Worm (Caenorhabditis elegans): Measurements from ENCODE around the gene unc-51.

- TF ChIP-seq unc-62 (GFP tag; optimal IDR thresholded peaks at IDR 0.05) (no peak), hsf-1 (GFP tag; IDR thresholded peaks at IDR 0.05) (no peak), B0019.2 (GFP tag; conservative IDR thresholded peaks at IDR 0.05) (no peak), dpff-1 (tag; optimal IDR thresholded peaks at IDR 0.05) (no peak), nhr-179 (tag; optimal IDR thresholded peaks at IDR 0.05) (no peak), efl-1 (GFP tag; optimal IDR thresholded peaks at IDR 0.05) (no peak), Y67H2A.10 (GFP tag; conservative IDR thresholded peaks at IDR 0.05) (no peak), F49E8.2 (tag; optimal IDR thresholded peaks at IDR 0.05; ENCODE audit: insufficient read depth) (no peak), T07F8.4 (tag; optimal IDR thresholded peaks at IDR 0.05) (no peak), let-607 (tag; optimal IDR thresholded peaks at IDR 0.05) (no peak), madf-3 (GFP tag; IDR thresholded peaks at IDR 0.05) (no peak), lin-35 (GFP tag; optimal IDR thresholded peaks at IDR 0.05) (no peak), die-1 (tag; optimal IDR thresholded peaks at IDR 0.05) (no peak)
These were observed 38.7 kb downstream of the unc-51 start, which contains the start of gene srh-171 for ce11 chrV:19965626-19966025.

Measured in whole organism, young adult.